Worm (Caenorhabditis elegans): Measurements from ENCODE around the gene T04B2.8.

The T04B2.8 gene

DNA sequence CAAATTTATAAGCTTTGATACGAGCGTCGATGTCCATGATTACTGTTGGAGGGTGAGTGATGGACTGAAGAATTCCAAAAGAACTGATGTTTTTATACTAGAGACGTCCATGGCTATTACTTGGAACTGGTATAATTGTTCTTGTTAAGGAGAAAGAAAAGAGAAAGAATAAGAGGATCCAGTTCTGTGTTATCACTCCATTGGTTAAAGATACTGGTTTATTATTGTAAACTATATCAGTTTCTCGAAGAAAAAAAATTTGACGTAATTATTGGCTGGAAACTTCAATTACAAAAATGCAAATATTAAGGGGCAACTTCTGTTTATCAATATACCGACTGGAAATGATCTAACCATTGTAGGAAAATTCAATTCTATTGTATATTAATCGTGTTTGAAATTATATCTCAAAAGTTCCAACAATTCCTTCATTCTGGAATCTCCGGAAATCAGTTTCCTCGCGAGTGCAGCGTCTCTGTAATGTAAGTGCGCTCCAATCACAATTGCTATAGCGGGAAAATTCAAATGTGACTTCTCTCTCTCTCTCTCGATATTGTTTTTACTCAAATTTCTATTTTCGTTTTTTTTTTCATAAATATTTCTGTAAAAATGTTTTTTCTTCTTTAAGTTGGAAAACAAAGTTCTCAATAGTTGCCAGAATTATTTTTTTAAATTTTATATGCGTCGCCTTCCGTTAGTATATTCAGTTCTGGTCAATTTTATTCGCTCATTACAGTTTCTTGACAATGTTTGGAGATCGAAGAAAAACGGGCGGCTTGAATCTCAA is 34.6 kb upstream of the T04B2.8 start, which contains the start of the genes col-2 and ndc-80 (continued):
- TF ChIP-seq dpl-1 (GFP tag; optimal IDR thresholded peaks at IDR 0.05) (peak; percentile 88 to 92 (median 89)), tlp-1 (tag; optimal IDR thresholded peaks at IDR 0.05) (no peak), efl-3 (GFP tag; optimal IDR thresholded peaks at IDR 0.05) (no peak), dsc-1 (tag; optimal IDR thresholded peaks at IDR 0.05) (peak; percentile 28), ceh-8 (GFP tag; optimal IDR thresholded peaks at IDR 0.05) (no peak), isw-1 (GFP tag; IDR thresholded peaks at IDR 0.05) (peak; percentile 48), ceh-88 (GFP tag; IDR thresholded peaks at IDR 0.05) (no peak; the same call in 1 of the 2 replicates), lin-39 (tag; optimal IDR thresholded peaks at IDR 0.05) (no peak), hlh-4 (tag; optimal IDR thresholded peaks at IDR 0.05) (no peak), ceh-82 (tag; optimal IDR thresholded peaks at IDR 0.05) (peak in 2 of 3 experiments; percentile 36 to 80), blmp-1 (tag; optimal IDR thresholded peaks at IDR 0.05) (peak; percentile 71), mdl-1 (tag; optimal IDR thresholded peaks at IDR 0.05) (peak in 1 of 2 experiments; percentile 59), unc-130 (tag; optimal IDR thresholded peaks at IDR 0.05) (no peak), nhr-90 (tag; optimal IDR thresholded peaks at IDR 0.05; ENCODE audit: poor library complexity) (peak; percentile 67), unc-30 (tag; optimal IDR thresholded peaks at IDR 0.05) (no peak), nhr-47 (tag; optimal IDR thresholded peaks at IDR 0.05) (no peak), mef-2 (tag; optimal IDR thresholded peaks at IDR 0.05) (no peak), nhr-71 (tag; optimal IDR thresholded peaks at IDR 0.05) (peak; percentile 83), nhr-85 (tag) (peak; percentile 79), unc-98 (GFP tag; IDR thresholded peaks at IDR 0.05) (no peak), pag-3 (tag; optimal IDR thresholded peaks at IDR 0.05; ENCODE audit: borderline replicate concordance, insufficient read depth) (no peak), ceh-90 (tag; optimal IDR thresholded peaks at IDR 0.05) (no peak), nhr-19 (GFP tag; conservative IDR thresholded peaks at IDR 0.05) (peak; percentile 58), rnt-1 (tag; optimal IDR thresholded peaks at IDR 0.05) (peak; percentile 88), alr-1 (tag; optimal IDR thresholded peaks at IDR 0.05; ENCODE audit: borderline replicate concordance) (no peak), vab-15 (tag; optimal IDR thresholded peaks at IDR 0.05) (peak; percentile 92), swsn-7 (tag; optimal IDR thresholded peaks at IDR 0.05) (peak; percentile 51), fkh-8 (tag; optimal IDR thresholded peaks at IDR 0.05) (peak; percentile 49), pax-3 (tag; optimal IDR thresholded peaks at IDR 0.05) (peak; percentile 52), C04F5.9 (tag; optimal IDR thresholded peaks at IDR 0.05) (no peak), jun-1 (tag; optimal IDR thresholded peaks at IDR 0.05) (no peak), ceh-63 (GFP tag; optimal IDR thresholded peaks at IDR 0.05) (no peak)

ce11 chrIV:10084323-10084959 is 33.5 kb upstream of the T04B2.8 start, which contains the start of gene W01B6.8:
Gene W01B6.8 (minus strand): TSS chrIV:10084373.
- TF ChIP-seq ceh-8 (GFP tag; optimal IDR thresholded peaks at IDR 0.05) (peak; percentile 83), elt-3 (tag; optimal IDR thresholded peaks at IDR 0.05) (no peak), sptf-1 (tag; optimal IDR thresholded peaks at IDR 0.05) (no peak), hlh-4 (tag; optimal IDR thresholded peaks at IDR 0.05) (no peak), irx-1 (tag; optimal IDR thresholded peaks at IDR 0.05) (no peak), lsy-2 (tag; optimal IDR thresholded peaks at IDR 0.05) (no peak), efl-1 (optimal IDR thresholded peaks at IDR 0.05) (no peak), efl-1 (GFP tag; optimal IDR thresholded peaks at IDR 0.05 in 1 of 2) (peak in 1 of 2 experiments; percentile 81), sup-37 (GFP tag; optimal IDR thresholded peaks at IDR 0.05) (no peak)

Data from whole organism, L1 larva.